Worm (Caenorhabditis elegans) whole organism, L4/young adult: ENCODE results near the gene Y82E9BR.9.

Source experiments
- dao-5 ChIP-seq: sonication (generic microtip); optimal IDR thresholded peaks from 2 replicates; lab custom pipeline; 2016; ENCODE audit warnings: missing genotype, missing genetic modification characterization, moderate library complexity, missing compliant biosample characterization
- him-1 ChIP-seq: sonication (generic microtip); optimal IDR thresholded peaks from 2 replicates; lab custom pipeline; 2016; ENCODE audit warnings: missing genotype, missing genetic modification reagents, missing genetic modification characterization, missing compliant biosample characterization

DNA sequence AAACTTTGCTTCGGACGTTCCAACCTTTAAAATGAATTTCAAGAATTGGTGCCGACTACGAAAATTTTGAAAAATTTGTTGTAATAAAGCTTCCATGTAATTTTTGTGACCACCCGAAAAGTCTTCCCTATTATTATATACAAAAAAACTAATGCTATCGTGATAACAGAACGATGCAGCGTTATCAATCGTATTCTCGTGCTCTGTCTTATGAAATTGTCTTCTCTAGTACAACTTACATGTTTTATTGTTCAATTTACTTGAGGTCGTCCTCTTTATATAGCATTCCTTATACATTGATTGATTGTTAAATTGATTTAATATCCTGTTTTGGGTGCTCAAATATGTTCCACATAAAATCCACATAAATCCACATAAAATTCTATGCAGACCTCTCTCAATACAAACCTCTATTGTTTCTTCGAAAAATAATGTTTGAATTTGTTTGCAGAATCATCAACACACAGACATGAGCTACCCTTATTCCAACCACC, 42.0 kb upstream of the Y82E9BR.9 start, which contains the start of gene pals-19:
- no peak for TF ChIP-seq him-1 (tag; lab: Kevin White, UChicago)
- no peak for TF ChIP-seq dao-5 (tag; lab: Kevin White, UChicago)
